Worm (Caenorhabditis elegans): ENCODE data around the gene C33D3.5.

- TF ChIP-seq nhr-23 (tag; optimal IDR thresholded peaks at IDR 0.05) (no peak), nhr-11 (tag; optimal IDR thresholded peaks at IDR 0.05) (no peak), pha-4 (tag; optimal IDR thresholded peaks at IDR 0.05) (no peak), mdl-1 (tag; optimal IDR thresholded peaks at IDR 0.05) (no peak), nhr-12 (tag; optimal IDR thresholded peaks at IDR 0.05) (no peak), egl-27 (tag; optimal IDR thresholded peaks at IDR 0.05) (no peak), unc-39 (tag; optimal IDR thresholded peaks at IDR 0.05) (no peak), ceh-82 (tag; optimal IDR thresholded peaks at IDR 0.05) (no peak)
These were observed 25.4 kb downstream of the C33D3.5 start for ce11 chrX:10516549-10516948.
